Worm (Caenorhabditis elegans) whole organism, L4 larva: ENCODE data around the gene col-178.
A peak's percentile ranks its signal among the peaks of the same experiment; 100 is the strongest.

Source experiments
- F10B5.3 ChIP-seq: sonication (generic microtip); optimal IDR thresholded peaks from 2 replicates; lab custom pipeline; 2016; ENCODE audit warnings: mild to moderate bottlenecking, missing genetic modification characterization, missing compliant biosample characterization
- F37D6.2 ChIP-seq: sonication (generic microtip); optimal IDR thresholded peaks from 2 replicates; lab custom pipeline; 2016; ENCODE audit warnings: mild to moderate bottlenecking, missing genetic modification characterization, missing compliant biosample characterization
- F49E8.2 ChIP-seq: sonication (generic microtip); optimal IDR thresholded peaks from 2 replicates; lab custom pipeline; 2016; ENCODE audit warnings: missing compliant biosample characterization, mild to moderate bottlenecking, missing genetic modification characterization, borderline replicate concordance
- Y5F2A.4 ChIP-seq: fragments of 200-800 bp; sonication (Bioruptor generic); optimal IDR thresholded peaks from 2 replicates; lab custom pipeline; 2018; ENCODE audit warnings: mild to moderate bottlenecking, missing genetic modification characterization, missing compliant biosample characterization
- ZK337.2 ChIP-seq: fragments of 200-800 bp; sonication (Bioruptor generic); IDR thresholded peaks from 2 replicates; pipeline ENCODE4 v1.3.6; 2022; ENCODE audit warnings: missing genetic modification reagents, missing genetic modification characterization, missing compliant biosample characterization
- ZK546.5 ChIP-seq, 2 experiments: sonication (generic microtip); optimal IDR thresholded peaks; 2 replicates each; lab custom pipeline; 2017; ENCODE audit warnings: missing biosample characterization in 2 of 2, missing genetic modification characterization in 2 of 2
- aha-1 ChIP-seq: fragments of 150-350 bp; peaks from one replicate; lab custom pipeline; 2014; ENCODE audit warnings: missing biosample characterization, missing genetic modification characterization
- ama-1 ChIP-seq: fragments of 150-350 bp; optimal IDR thresholded peaks from 2 replicates; lab custom pipeline; 2014; ENCODE audit warnings: inconsistent platforms, mixed read lengths
- ceh-20 ChIP-seq: fragments of 200-800 bp; sonication (Bioruptor generic); IDR thresholded peaks from 2 replicates; pipeline ENCODE4 v1.3.6; 2022; ENCODE audit warnings: missing genetic modification reagents, missing genetic modification characterization, missing compliant biosample characterization
- ctbp-1 ChIP-seq: fragments of 200-800 bp; sonication (Bioruptor generic); IDR thresholded peaks from 2 replicates; pipeline ENCODE4 v1.3.6; 2022; ENCODE audit warnings: missing genetic modification reagents, missing genetic modification characterization, missing compliant biosample characterization
- daf-16 ChIP-seq, 3 experiments: sonication (generic microtip); optimal IDR thresholded peaks; 2 replicates each; lab custom pipeline; 2016 to 2017; ENCODE audit warnings: missing genetic modification characterization in 3 of 3, missing genetic modification reagents in 3 of 3, mild to moderate bottlenecking in 2 of 3, missing compliant biosample characterization in 2 of 3, missing biosample characterization in 1 of 3, moderate library complexity in 1 of 3
- daf-19 ChIP-seq: fragments of 200-800 bp; sonication (Bioruptor generic); conservative IDR thresholded peaks from 2 replicates; pipeline ENCODE4 v1.3.6; 2022; ENCODE audit warnings: missing genetic modification characterization, missing compliant biosample characterization
- dmd-6 ChIP-seq: fragments of 200-800 bp; sonication (Bioruptor generic); IDR thresholded peaks from 2 replicates; pipeline ENCODE4 v1.3.6; 2022; ENCODE audit warnings: missing genetic modification reagents, missing genetic modification characterization, missing compliant biosample characterization
- dmd-9 ChIP-seq: fragments of 200-800 bp; sonication (Bioruptor generic); IDR thresholded peaks from 2 replicates; pipeline ENCODE4 v1.3.6; 2022; ENCODE audit warnings: missing genetic modification reagents, missing genetic modification characterization, missing compliant biosample characterization
- duxl-1 ChIP-seq: sonication (generic microtip); optimal IDR thresholded peaks from 2 replicates; lab custom pipeline; 2016; ENCODE audit warnings: mild to moderate bottlenecking, missing genetic modification characterization, moderate library complexity, missing compliant biosample characterization; ENCODE audit not compliant: poor library complexity
- dve-1 ChIP-seq: sonication (generic microtip); optimal IDR thresholded peaks from 2 replicates; lab custom pipeline; 2017; ENCODE audit warnings: antibody characterized with exemption, mild to moderate bottlenecking, missing genetic modification characterization, missing compliant biosample characterization; ENCODE audit not compliant: insufficient read depth
- fkh-10 ChIP-seq: fragments of 150-350 bp; optimal IDR thresholded peaks from 2 replicates; lab custom pipeline; 2014; ENCODE audit warnings: missing biosample characterization, missing genetic modification reagents, missing genetic modification characterization
- hlh-11 ChIP-seq: fragments of 200-800 bp; sonication (Bioruptor generic); optimal IDR thresholded peaks from 2 replicates; lab custom pipeline; 2018; ENCODE audit warnings: mild to moderate bottlenecking, missing genetic modification characterization, missing compliant biosample characterization
- lin-29 ChIP-seq: fragments of 200-800 bp; sonication (Bioruptor generic); IDR thresholded peaks from 2 replicates; pipeline ENCODE4 v1.3.6; 2022; ENCODE audit warnings: missing genetic modification reagents, missing genetic modification characterization, missing compliant biosample characterization
- lin-38 ChIP-seq: fragments of 200-800 bp; sonication (Bioruptor generic); IDR thresholded peaks from 2 replicates; pipeline ENCODE4 v1.3.6; 2022; ENCODE audit warnings: missing genetic modification reagents, missing genetic modification characterization, missing compliant biosample characterization
- lin-39 ChIP-seq: fragments of 150-350 bp; optimal IDR thresholded peaks from 2 replicates; lab custom pipeline; 2014; ENCODE audit warnings: missing biosample characterization, missing genetic modification reagents, missing genetic modification characterization
- lsy-2 ChIP-seq, 2 experiments: fragments of 150-350 bp in 1 of 2; sonication (generic microtip) in 1 of 2; optimal IDR thresholded peaks; 2 replicates each; lab custom pipeline; 2014 to 2017; ENCODE audit warnings: missing biosample characterization in 2 of 2, missing genetic modification characterization in 2 of 2
- madf-5 ChIP-seq, 2 experiments: fragments of 200-800 bp; sonication (Bioruptor generic); IDR thresholded peaks; 2 replicates each; pipeline ENCODE4 v1.3.6; 2022; ENCODE audit warnings: missing compliant biosample characterization in 2 of 2, missing genetic modification characterization in 2 of 2
- madf-9 ChIP-seq: fragments of 200-800 bp; sonication (Bioruptor generic); conservative IDR thresholded peaks from 2 replicates; pipeline ENCODE4 v1.3.6; 2022; ENCODE audit warnings: missing genetic modification reagents, missing genetic modification characterization, missing compliant biosample characterization
- mdl-1 ChIP-seq, 2 experiments: fragments of 150-350 bp in 1 of 2; sonication (generic microtip) in 1 of 2; optimal IDR thresholded peaks; 2 replicates each; lab custom pipeline; 2014 to 2017; ENCODE audit warnings: missing biosample characterization in 2 of 2, missing genetic modification characterization in 2 of 2
- mdt-29 ChIP-seq: fragments of 200-800 bp; sonication (Bioruptor generic); IDR thresholded peaks from 2 replicates; pipeline ENCODE4 v1.3.6; 2022; ENCODE audit warnings: missing genetic modification reagents, missing genetic modification characterization, missing compliant biosample characterization
- mep-1 ChIP-seq: fragments of 150-350 bp; sonication (generic microtip); optimal IDR thresholded peaks from 3 replicates; lab custom pipeline; 2014; ENCODE audit warnings: missing biosample characterization, missing genetic modification characterization
- mes-2 ChIP-seq: sonication (generic microtip); optimal IDR thresholded peaks from 2 replicates; lab custom pipeline; 2016; ENCODE audit warnings: missing genotype, mild to moderate bottlenecking, missing genetic modification characterization, missing compliant biosample characterization; ENCODE audit not compliant: poor library complexity, severe bottlenecking
- nhr-102 ChIP-seq: sonication (generic microtip); optimal IDR thresholded peaks from 2 replicates; lab custom pipeline; 2016; ENCODE audit warnings: mild to moderate bottlenecking, missing genetic modification characterization, moderate library complexity, missing compliant biosample characterization
- nhr-237 ChIP-seq: sonication (generic microtip); optimal IDR thresholded peaks from 2 replicates; lab custom pipeline; 2017; ENCODE audit warnings: missing biosample characterization, missing genetic modification characterization
- nhr-25 ChIP-seq: sonication (generic microtip); optimal IDR thresholded peaks from 2 replicates; lab custom pipeline; 2017; ENCODE audit warnings: missing genetic modification characterization, mild to moderate bottlenecking, missing compliant biosample characterization, antibody characterized with exemption, moderate library complexity, borderline replicate concordance; ENCODE audit not compliant: insufficient read depth
- nhr-28 ChIP-seq: fragments of 150-350 bp; optimal IDR thresholded peaks from 2 replicates; lab custom pipeline; 2014; ENCODE audit warnings: missing biosample characterization, missing genetic modification characterization
- nhr-76 ChIP-seq: fragments of 150-350 bp; optimal IDR thresholded peaks from 2 replicates; lab custom pipeline; 2014; ENCODE audit warnings: missing biosample characterization, missing genetic modification characterization
- sdz-12 ChIP-seq: fragments of 200-800 bp; sonication (Bioruptor generic); optimal IDR thresholded peaks from 2 replicates; lab custom pipeline; 2018; ENCODE audit warnings: mild to moderate bottlenecking, missing genetic modification characterization, missing compliant biosample characterization
- skn-1 ChIP-seq: fragments of 150-350 bp; optimal IDR thresholded peaks from 2 replicates; lab custom pipeline; 2014; ENCODE audit warnings: missing biosample characterization, missing genetic modification characterization
- tra-1 ChIP-seq: fragments of 200-800 bp; sonication (Bioruptor generic); IDR thresholded peaks from 2 replicates; pipeline ENCODE4 v1.3.6; 2022; ENCODE audit warnings: missing genetic modification reagents, missing genetic modification characterization, missing compliant biosample characterization
- zip-11 ChIP-seq: fragments of 200-800 bp; sonication (Bioruptor generic); IDR thresholded peaks from 2 replicates; pipeline ENCODE4 v1.3.6; 2022; ENCODE audit warnings: missing genetic modification characterization, missing compliant biosample characterization
- zip-2 ChIP-seq: fragments of 150-350 bp; optimal IDR thresholded peaks from 2 replicates; lab custom pipeline; 2014; ENCODE audit warnings: missing biosample characterization, missing genetic modification characterization
- ztf-7 ChIP-seq: fragments of 150-350 bp; optimal IDR thresholded peaks from 2 replicates; lab custom pipeline; 2014; ENCODE audit warnings: missing biosample characterization, missing genetic modification characterization

The col-178 gene

ce11 chrX:11206953-11207352 is 7.7 kb downstream of the col-178 start, which contains the start of gene hst-2 (continued):
- TF ChIP-seq nhr-25 (tag; lab: Kevin White, UChicago), result peak; percentile 31
- TF ChIP-seq ZK337.2 (GFP tag; lab: Robert Waterston, UW), result no peak
- TF ChIP-seq skn-1 (tag; lab: Kevin White, UChicago), result no peak
- TF ChIP-seq hlh-11, result peak; percentile 89
- TF ChIP-seq ctbp-1 (GFP tag; lab: Robert Waterston, UW), result peak; percentile 77; the same call in 1 of the 2 replicates
- peak; percentile 90 for TF ChIP-seq mep-1 (tag; lab: Kevin White, UChicago)
- TF ChIP-seq nhr-102 (tag; lab: Kevin White, UChicago), result peak; percentile 93
- TF ChIP-seq mes-2, result peak; percentile 90
- TF ChIP-seq ceh-20 (GFP tag; lab: Robert Waterston, UW), result peak; percentile 86
- peak; percentile 86 for TF ChIP-seq F10B5.3 (tag; lab: Kevin White, UChicago)
- 0 out of 2 replicates have a peak, but pooled peaks have one; percentile 67 for TF ChIP-seq lin-29 (GFP tag; lab: Robert Waterston, UW)
- peak; percentile 87 for TF ChIP-seq dmd-6 (GFP tag; lab: Robert Waterston, UW)
- TF ChIP-seq zip-2, result peak; percentile 8
- TF ChIP-seq ZK546.5 (tag; optimal IDR thresholded peaks at IDR 0.05; lab: Kevin White, UChicago), result no peak
- TF ChIP-seq fkh-10 (GFP tag; lab: Kevin White, UChicago), result peak; percentile 59
- peak; percentile 68; the same call in 1 of the 2 replicates for TF ChIP-seq mdt-29 (GFP tag; lab: Robert Waterston, UW)
- peak; percentile 68 for TF ChIP-seq F37D6.2 (tag; lab: Kevin White, UChicago)
- TF ChIP-seq daf-19, result no peak
- peak; percentile 75 for TF ChIP-seq lin-38 (GFP tag; lab: Robert Waterston, UW)
- TF ChIP-seq zip-11 (GFP tag; lab: Robert Waterston, UW), result no peak
- TF ChIP-seq, all 104 proteins: peak for 49

ce11 chrX:11208788-11209187 is 9.5 kb downstream of the col-178 start, which contains the start of gene C34F6.5:
Gene C34F6.5 (minus strand): TSS chrX:11208888.
- no peak for TF ChIP-seq nhr-237
- no peak for TF ChIP-seq dve-1 (tag; lab: Kevin White, UChicago)
- no peak for TF ChIP-seq lsy-2 (tag; optimal IDR thresholded peaks at IDR 0.05; lab: Kevin White, UChicago)
- TF ChIP-seq ama-1 (lab: Kevin White, UChicago), result no peak
- TF ChIP-seq duxl-1 (tag; lab: Kevin White, UChicago), result no peak
- TF ChIP-seq fkh-10 (GFP tag; lab: Kevin White, UChicago), result no peak
- no peak for TF ChIP-seq ztf-7
- TF ChIP-seq nhr-28 (tag; lab: Kevin White, UChicago), result no peak
- no peak for TF ChIP-seq lin-39 (tag; lab: Kevin White, UChicago)
- TF ChIP-seq aha-1 (tag; lab: Kevin White, UChicago), result peak; percentile 1
- no peak for TF ChIP-seq mdl-1 (tag; optimal IDR thresholded peaks at IDR 0.05; lab: Kevin White, UChicago)
- TF ChIP-seq daf-16 (GFP tag; optimal IDR thresholded peaks at IDR 0.05; lab: Kevin White, UChicago), result no peak
- peak; percentile 8 for TF ChIP-seq daf-16 (tag; optimal IDR thresholded peaks at IDR 0.05; lab: Kevin White, UChicago)
- no peak for TF ChIP-seq nhr-76 (tag; lab: Kevin White, UChicago)

- no peak for TF ChIP-seq sdz-12 (GFP tag; lab: Kevin White, UChicago)
- no peak for TF ChIP-seq madf-5 (GFP tag; IDR thresholded peaks at IDR 0.05; lab: Robert Waterston, UW)
- no peak for TF ChIP-seq ZK337.2 (GFP tag; lab: Robert Waterston, UW)
- no peak for TF ChIP-seq duxl-1 (tag; lab: Kevin White, UChicago)
- TF ChIP-seq madf-9, result no peak
- TF ChIP-seq tra-1 (GFP tag; lab: Robert Waterston, UW), result no peak
- no peak for TF ChIP-seq F49E8.2 (tag; lab: Kevin White, UChicago)
- no peak for TF ChIP-seq Y5F2A.4
- TF ChIP-seq dmd-9 (GFP tag; lab: Robert Waterston, UW), result no peak
These were observed 11.2 kb downstream of the col-178 start for ce11 chrX:11210417-11210816.
